Worm (Caenorhabditis elegans): ENCODE results near the gene nth-1.

Gene nth-1

ce11 chrIII:4284732-4285165 lies 9.3 kb downstream of the nth-1 start (continued):
- TF ChIP-seq zag-1 (tag; optimal IDR thresholded peaks at IDR 0.05) (no peak), D1046.2 (GFP tag; IDR thresholded peaks at IDR 0.05) (no peak), ces-1 (GFP tag; optimal IDR thresholded peaks at IDR 0.05) (no peak), R02D3.7 (tag; optimal IDR thresholded peaks at IDR 0.05) (no peak), ceh-32 (tag; optimal IDR thresholded peaks at IDR 0.05; ENCODE audit: poor library complexity) (no peak), arid-1 (GFP tag; conservative IDR thresholded peaks at IDR 0.05) (no peak), mes-2 (tag; optimal IDR thresholded peaks at IDR 0.05; ENCODE audit: poor library complexity, severe bottlenecking) (peak; percentile 52), zfp-2 (tag; optimal IDR thresholded peaks at IDR 0.05) (no peak), nhr-77 (tag; optimal IDR thresholded peaks at IDR 0.05) (peak; percentile 56), zfp-3 (GFP tag; conservative IDR thresholded peaks at IDR 0.05) (no peak), ceh-82 (tag; optimal IDR thresholded peaks at IDR 0.05) (no peak), attf-4 (tag; optimal IDR thresholded peaks at IDR 0.05) (no peak), egl-27 (tag; optimal IDR thresholded peaks at IDR 0.05) (no peak), ceh-20 (GFP tag; IDR thresholded peaks at IDR 0.05) (0 out of 2 replicates have a peak, but pooled peaks have one; percentile 33), egl-43 (GFP tag; IDR thresholded peaks at IDR 0.05) (no peak), nhr-111 (GFP tag; optimal IDR thresholded peaks at IDR 0.05) (no peak), lim-7 (GFP tag; IDR thresholded peaks at IDR 0.05) (no peak), nhr-237 (tag; optimal IDR thresholded peaks at IDR 0.05) (no peak), spr-3 (GFP tag; optimal IDR thresholded peaks at IDR 0.05) (no peak), unc-130 (GFP tag; optimal IDR thresholded peaks at IDR 0.05) (no peak), nhr-41 (GFP tag; IDR thresholded peaks at IDR 0.05) (peak; percentile 60; the same call in 1 of the 2 replicates), fos-1 (tag; optimal IDR thresholded peaks at IDR 0.05) (no peak), Y5F2A.4 (GFP tag; optimal IDR thresholded peaks at IDR 0.05) (no peak), nhr-10 (tag; optimal IDR thresholded peaks at IDR 0.05) (no peak), zip-11 (GFP tag; IDR thresholded peaks at IDR 0.05) (no peak), ceh-44 (GFP tag; IDR thresholded peaks at IDR 0.05) (no peak), ZK546.5 (tag; optimal IDR thresholded peaks at IDR 0.05) (no peak), php-3 (GFP tag; IDR thresholded peaks at IDR 0.05) (0 out of 2 replicates have a peak, but pooled peaks have one; percentile 31), nhr-11 (tag; optimal IDR thresholded peaks at IDR 0.05) (peak; percentile 30), pha-4 (GFP tag; IDR thresholded peaks at IDR 0.05) (peak; percentile 65), pha-4 (tag; optimal IDR thresholded peaks at IDR 0.05) (peak; percentile 16), mxl-3 (GFP tag; optimal IDR thresholded peaks at IDR 0.05) (peak; percentile 92), ceh-62 (tag; optimal IDR thresholded peaks at IDR 0.05) (no peak), lin-39 (tag; optimal IDR thresholded peaks at IDR 0.05) (no peak), dpl-1 (GFP tag; optimal IDR thresholded peaks at IDR 0.05) (peak; percentile 56), mep-1 (tag; optimal IDR thresholded peaks at IDR 0.05) (peak; percentile 87), ztf-7 (tag; optimal IDR thresholded peaks at IDR 0.05) (no peak), F10B5.3 (tag; optimal IDR thresholded peaks at IDR 0.05) (no peak), tag-97 (GFP tag; IDR thresholded peaks at IDR 0.05) (no peak), vab-7 (GFP tag; IDR thresholded peaks at IDR 0.05) (no peak), daf-19 (GFP tag; conservative IDR thresholded peaks at IDR 0.05) (no peak), dve-1 (tag; optimal IDR thresholded peaks at IDR 0.05; ENCODE audit: insufficient read depth) (peak; percentile 85), ceh-28 (tag; optimal IDR thresholded peaks at IDR 0.05) (no peak), nhr-25 (tag; optimal IDR thresholded peaks at IDR 0.05; ENCODE audit: borderline replicate concordance, insufficient read depth) (peak; percentile 80), F26F4.8 (GFP tag; conservative IDR thresholded peaks at IDR 0.05) (no peak), T20F7.1 (GFP tag; optimal IDR thresholded peaks at IDR 0.05) (no peak), ztf-11 (tag; optimal IDR thresholded peaks at IDR 0.05) (no peak), F37D6.2 (tag; optimal IDR thresholded peaks at IDR 0.05) (no peak), lin-29 (GFP tag; IDR thresholded peaks at IDR 0.05) (peak; percentile 71), nhr-6 (tag; optimal IDR thresholded peaks at IDR 0.05) (peak; percentile 21), aly-2 (tag; optimal IDR thresholded peaks at IDR 0.05) (no peak), hlh-11 (tag; optimal IDR thresholded peaks at IDR 0.05) (peak; percentile 97), T26A8.4 (GFP tag; IDR thresholded peaks at IDR 0.05) (peak; percentile 70)

Data from whole organism, L4 larva.